Fruit fly (Drosophila melanogaster): Measurements from ENCODE around the gene COX5A.
A peak's percentile ranks its signal among the peaks of the same experiment; 100 is the strongest.

The COX5A gene

dm6 chr3R:11775207-11775606, 44.0 kb upstream of the COX5A start (continued):
- TF ChIP-seq CG2129 (GFP tag; IDR thresholded peaks at IDR 0.05; ENCODE audit: partially characterized antibody): no peak
- peak; percentile 33 for TF ChIP-seq pros (GFP tag; optimal IDR thresholded peaks at IDR 0.05)
- TF ChIP-seq Lpt (GFP tag; optimal IDR thresholded peaks at IDR 0.05): peak; percentile 90
- no peak for TF ChIP-seq Rfx (GFP tag; IDR thresholded peaks at IDR 0.05)
- no peak for TF ChIP-seq MTF-1 (GFP tag; optimal IDR thresholded peaks at IDR 0.05; ENCODE audit: borderline replicate concordance)
- no peak for TF ChIP-seq abd-A (tag; optimal IDR thresholded peaks at IDR 0.05)
- no peak for TF ChIP-seq stc (GFP tag; IDR thresholded peaks at IDR 0.05)
- TF ChIP-seq CG7839 (tag; optimal IDR thresholded peaks at IDR 0.05): no peak
- no peak for TF ChIP-seq CkIIα-i1 (GFP tag; IDR thresholded peaks at IDR 0.05)
- no peak for TF ChIP-seq Bgb (GFP tag; IDR thresholded peaks at IDR 0.05; ENCODE audit: partially characterized antibody)
- TF ChIP-seq PHDP (tag; optimal IDR thresholded peaks at IDR 0.05): no peak
- no peak for TF ChIP-seq vvl (GFP tag; IDR thresholded peaks at IDR 0.05)
- peak; percentile 53 for TF ChIP-seq zen (tag; optimal IDR thresholded peaks at IDR 0.05)
- TF ChIP-seq CG9727 (GFP tag; optimal IDR thresholded peaks at IDR 0.05): no peak
- no peak for TF ChIP-seq CG11504 (tag; optimal IDR thresholded peaks at IDR 0.05)
- TF ChIP-seq ash1 (GFP tag; optimal IDR thresholded peaks at IDR 0.05): no peak
- no peak for TF ChIP-seq CG32532 (GFP tag; IDR thresholded peaks at IDR 0.05)
- no peak for TF ChIP-seq CG15514 (GFP tag; optimal IDR thresholded peaks at IDR 0.05)
- no peak for TF ChIP-seq BEAF-32 (GFP tag; optimal IDR thresholded peaks at IDR 0.05)
- TF ChIP-seq grn (GFP tag; optimal IDR thresholded peaks at IDR 0.05): peak; percentile 76
- peak; percentile 4 for TF ChIP-seq CG15696 (tag; optimal IDR thresholded peaks at IDR 0.05)
- TF ChIP-seq CG6272 (GFP tag; IDR thresholded peaks at IDR 0.05): no peak
- TF ChIP-seq btn (GFP tag; optimal IDR thresholded peaks at IDR 0.05): no peak
- TF ChIP-seq unpg (GFP tag; optimal IDR thresholded peaks at IDR 0.05): no peak
- peak; percentile 58 for TF ChIP-seq twi (tag; optimal IDR thresholded peaks at IDR 0.05)
- no peak for TF ChIP-seq Fer3 (tag; optimal IDR thresholded peaks at IDR 0.05)
- TF ChIP-seq CG10274 (GFP tag; optimal IDR thresholded peaks at IDR 0.05): no peak
- TF ChIP-seq CG9817 (tag; optimal IDR thresholded peaks at IDR 0.05): no peak
- TF ChIP-seq tgo (GFP tag; IDR thresholded peaks at IDR 0.05): no peak
- TF ChIP-seq CG17612 (GFP tag; IDR thresholded peaks at IDR 0.05): no peak
- TF ChIP-seq CG5180 (GFP tag; optimal IDR thresholded peaks at IDR 0.05): no peak
- TF ChIP-seq D (optimal IDR thresholded peaks at IDR 0.05): peak; percentile 45
- TF ChIP-seq D (GFP tag; optimal IDR thresholded peaks at IDR 0.05): no peak
- no peak for TF ChIP-seq dmrt11E (tag; optimal IDR thresholded peaks at IDR 0.05)
- no peak for TF ChIP-seq usp (GFP tag; optimal IDR thresholded peaks at IDR 0.05)
- peak; percentile 43 for TF ChIP-seq cad (GFP tag; optimal IDR thresholded peaks at IDR 0.05)
- no peak for TF ChIP-seq CG7556 (GFP tag; optimal IDR thresholded peaks at IDR 0.05)
- TF ChIP-seq Lhr (GFP tag; optimal IDR thresholded peaks at IDR 0.05): no peak
- no peak for TF ChIP-seq Antp (GFP tag; optimal IDR thresholded peaks at IDR 0.05)
- TF ChIP-seq CG2889 (GFP tag; IDR thresholded peaks at IDR 0.05): no peak
- TF ChIP-seq Dp (GFP tag; optimal IDR thresholded peaks at IDR 0.05): no peak
- no peak for TF ChIP-seq Adf1 (GFP tag; IDR thresholded peaks at IDR 0.05)
- no peak for TF ChIP-seq CG6791 (GFP tag; IDR thresholded peaks at IDR 0.05; ENCODE audit: partially characterized antibody)
- TF ChIP-seq CG32772 (GFP tag; IDR thresholded peaks at IDR 0.05): no peak
- TF ChIP-seq Nf-YA (GFP tag; IDR thresholded peaks at IDR 0.05): no peak
- no peak for TF ChIP-seq Nf-YC (tag; optimal IDR thresholded peaks at IDR 0.05)
- TF ChIP-seq phol (tag; optimal IDR thresholded peaks at IDR 0.05): no peak
- no peak for TF ChIP-seq Mes4 (GFP tag; optimal IDR thresholded peaks at IDR 0.05)
- no peak for TF ChIP-seq ci (GFP tag; IDR thresholded peaks at IDR 0.05)
- TF ChIP-seq CG18476 (GFP tag; optimal IDR thresholded peaks at IDR 0.05): no peak
- no peak for TF ChIP-seq bowl (GFP tag; IDR thresholded peaks at IDR 0.05)
- TF ChIP-seq HLH3B (GFP tag; IDR thresholded peaks at IDR 0.05): no peak

All from whole organism, embryonic.